Worm (Caenorhabditis elegans): ENCODE data around the gene mps-4.

Gene mps-4

ce11 chrIII:8254938-8255337, 16.6 kb downstream of the mps-4 start, which contains the start of gene F09G8.5:
TSS of gene F09G8.5 (plus strand) at chrIII:8254975.
- TF ChIP-seq snpc-4 (tag; optimal IDR thresholded peaks at IDR 0.05): no peak
- TF ChIP-seq elt-3 (tag; optimal IDR thresholded peaks at IDR 0.05): no peak
- peak; percentile 54 for TF ChIP-seq lin-14 (GFP tag; optimal IDR thresholded peaks at IDR 0.05)

ce11 chrIII:8250007-8250683, 21.4 kb downstream of the mps-4 start, which contains the start of gene knl-1:
TSS of gene knl-1 (plus strand) at chrIII:8250632.
- TF ChIP-seq lir-3 (tag; optimal IDR thresholded peaks at IDR 0.05; ENCODE audit: poor library complexity) (peak; percentile 36), mep-1 (tag; optimal IDR thresholded peaks at IDR 0.05) (peak; percentile 69), lin-14 (GFP tag; optimal IDR thresholded peaks at IDR 0.05) (peak; percentile 46), ama-1 (optimal IDR thresholded peaks at IDR 0.05) (no peak), snpc-4 (tag; optimal IDR thresholded peaks at IDR 0.05) (no peak), C34B4.2 (tag; optimal IDR thresholded peaks at IDR 0.05) (no peak), hlh-4 (tag; optimal IDR thresholded peaks at IDR 0.05) (no peak), lin-35 (GFP tag; optimal IDR thresholded peaks at IDR 0.05) (peak; percentile 77 to 94), nhr-20 (tag; optimal IDR thresholded peaks at IDR 0.05) (peak; percentile 27), nhr-12 (tag; optimal IDR thresholded peaks at IDR 0.05) (no peak), swsn-7 (tag; optimal IDR thresholded peaks at IDR 0.05) (peak; percentile 17), dpl-1 (GFP tag; optimal IDR thresholded peaks at IDR 0.05) (peak; percentile 80 to 89 (median 81)), mab-9 (GFP tag; IDR thresholded peaks at IDR 0.05) (no peak), elt-2 (tag; optimal IDR thresholded peaks at IDR 0.05) (no peak), nhr-28 (tag; optimal IDR thresholded peaks at IDR 0.05) (no peak), fkh-4 (tag; optimal IDR thresholded peaks at IDR 0.05; ENCODE audit: borderline replicate concordance) (peak; percentile 5), elt-3 (tag; optimal IDR thresholded peaks at IDR 0.05) (peak in 1 of 6 experiments; percentile 22), ztf-4 (tag; optimal IDR thresholded peaks at IDR 0.05) (no peak), nhr-19 (GFP tag; conservative IDR thresholded peaks at IDR 0.05) (no peak), ceh-63 (GFP tag; optimal IDR thresholded peaks at IDR 0.05) (no peak), ceh-90 (tag; optimal IDR thresholded peaks at IDR 0.05) (no peak), nhr-85 (tag) (peak; percentile 62), sptf-1 (tag; optimal IDR thresholded peaks at IDR 0.05) (no peak), Y116A8C.19 (tag; optimal IDR thresholded peaks at IDR 0.05; ENCODE audit: borderline replicate concordance) (no peak), nhr-84 (tag; optimal IDR thresholded peaks at IDR 0.05) (no peak), fkh-8 (tag; optimal IDR thresholded peaks at IDR 0.05) (peak; percentile 19), hpl-2 (GFP tag; optimal IDR thresholded peaks at IDR 0.05) (no peak), irx-1 (tag; optimal IDR thresholded peaks at IDR 0.05) (no peak), nhr-77 (tag; optimal IDR thresholded peaks at IDR 0.05) (peak; percentile 28), ceh-88 (GFP tag; IDR thresholded peaks at IDR 0.05) (no peak), unc-30 (tag; optimal IDR thresholded peaks at IDR 0.05) (no peak), skn-1 (tag; optimal IDR thresholded peaks at IDR 0.05) (peak; percentile 36), lin-15B (tag; optimal IDR thresholded peaks at IDR 0.05) (peak; percentile 74), sup-37 (GFP tag; optimal IDR thresholded peaks at IDR 0.05) (no peak), ztf-11 (tag; optimal IDR thresholded peaks at IDR 0.05) (no peak), sox-4 (tag; optimal IDR thresholded peaks at IDR 0.05) (no peak), pax-3 (tag; optimal IDR thresholded peaks at IDR 0.05) (no peak), snu-23 (GFP tag; optimal IDR thresholded peaks at IDR 0.05) (peak; percentile 50), F16B12.6 (tag; optimal IDR thresholded peaks at IDR 0.05) (peak; percentile 42), grh-1 (GFP tag; IDR thresholded peaks at IDR 0.05) (no peak), mdl-1 (tag; optimal IDR thresholded peaks at IDR 0.05) (no peak), nhr-47 (tag; optimal IDR thresholded peaks at IDR 0.05) (no peak), tlp-1 (tag; optimal IDR thresholded peaks at IDR 0.05) (no peak), nhr-11 (tag; optimal IDR thresholded peaks at IDR 0.05) (no peak), unc-86 (tag; optimal IDR thresholded peaks at IDR 0.05) (no peak), dsc-1 (tag; optimal IDR thresholded peaks at IDR 0.05) (no peak), unc-130 (tag; optimal IDR thresholded peaks at IDR 0.05) (no peak), tbx-2 (tag; optimal IDR thresholded peaks at IDR 0.05) (no peak), zag-1 (tag; optimal IDR thresholded peaks at IDR 0.05) (no peak), nhr-237 (tag; optimal IDR thresholded peaks at IDR 0.05) (peak; percentile 2), aha-1 (tag; optimal IDR thresholded peaks at IDR 0.05) (no peak)

All from whole organism, L1 larva.